Worm (Caenorhabditis elegans): Measurements from ENCODE around the gene srw-97.

- TF ChIP-seq ets-7 (tag; optimal IDR thresholded peaks at IDR 0.05) (no peak), F13C5.2 (tag; optimal IDR thresholded peaks at IDR 0.05) (no peak), ama-1 (optimal IDR thresholded peaks at IDR 0.05) (no peak), tra-4 (tag; optimal IDR thresholded peaks at IDR 0.05) (no peak), hmg-4 (GFP tag; optimal IDR thresholded peaks at IDR 0.05) (no peak), flt-1 (GFP tag; IDR thresholded peaks at IDR 0.05) (no peak)
Measured at ce11 chrII:1657202-1657601, 11.6 kb downstream of the srw-97 start, which contains the start of gene ZC204.12.
